Fruit fly (Drosophila melanogaster) whole organism, embryonic: ENCODE measurements around the gene CG42404.

ENCODE experiments used
- Ada2b ChIP-seq: fragments of 200-800 bp; sonication (Bioruptor generic); IDR thresholded peaks from 2 replicates; pipeline ENCODE4 v1.3.6; 2022; ENCODE audit warnings: missing biosample characterization, missing genetic modification characterization
- Awh ChIP-seq: fragments of 200-800 bp; sonication (Bioruptor generic); IDR thresholded peaks from 2 replicates; pipeline ENCODE4, ENCODE4 v1.3.6; 2022; ENCODE audit warnings: missing biosample characterization, missing genetic modification characterization
- Bdp1 ChIP-seq: fragments of 200-800 bp; sonication (Bioruptor generic); optimal IDR thresholded peaks from 3 replicates; lab custom pipeline; 2016; ENCODE audit warnings: missing biosample characterization, missing genetic modification characterization
- BtbVII ChIP-seq: fragments of 200-800 bp; sonication (Bioruptor generic); optimal IDR thresholded peaks from 3 replicates; lab custom pipeline; 2017; ENCODE audit warnings: missing biosample characterization, mild to moderate bottlenecking, missing genetic modification characterization
- C15 ChIP-seq: fragments of 200-800 bp; sonication (Bioruptor generic); IDR thresholded peaks from 3 replicates; pipeline ENCODE4 v1.3.6; 2022; ENCODE audit warnings: missing biosample characterization, missing genetic modification characterization
- CG1024 ChIP-seq: fragments of 200-800 bp; sonication (Bioruptor generic); IDR thresholded peaks from 2 replicates; pipeline ENCODE4 v1.3.6; 2022; ENCODE audit warnings: missing biosample characterization, missing genetic modification characterization
- CG10462 ChIP-seq: fragments of 200-800 bp; sonication (Bioruptor generic); optimal IDR thresholded peaks from 2 replicates; lab custom pipeline; 2016; ENCODE audit warnings: missing biosample characterization, missing genetic modification characterization
- CG13775 ChIP-seq: fragments of 200-800 bp; sonication (Bioruptor generic); optimal IDR thresholded peaks from 3 replicates; lab custom pipeline; 2017; ENCODE audit warnings: missing biosample characterization, mild to moderate bottlenecking, missing genetic modification characterization
- CG14014 ChIP-seq: fragments of 200-800 bp; sonication (Bioruptor generic); IDR thresholded peaks from 2 replicates; pipeline ENCODE4 v1.3.6; 2022; ENCODE audit warnings: missing biosample characterization, missing genetic modification characterization
- CG15514 ChIP-seq: fragments of 200-800 bp; sonication (Bioruptor generic); optimal IDR thresholded peaks from 3 replicates; lab custom pipeline; 2017; ENCODE audit warnings: missing biosample characterization, missing genetic modification characterization, mild to moderate bottlenecking, moderate library complexity, missing genetic modification reagents
- CG17829 ChIP-seq: fragments of 200-800 bp; optimal IDR thresholded peaks from 2 replicates; lab custom pipeline; 2019; ENCODE audit warnings: missing biosample characterization, mild to moderate bottlenecking, missing genetic modification characterization, moderate library complexity
- CG2129 ChIP-seq: fragments of 200-800 bp; sonication (Bioruptor generic); IDR thresholded peaks from 2 replicates; pipeline ENCODE4 v1.3.6; 2022; ENCODE audit warnings: missing biosample characterization, missing genetic modification characterization; ENCODE audit not compliant: partially characterized antibody
- CG2712 ChIP-seq: fragments of 200-800 bp; optimal IDR thresholded peaks from 3 replicates; lab custom pipeline; 2019; ENCODE audit warnings: missing biosample characterization, mild to moderate bottlenecking, missing genetic modification characterization, moderate library complexity
- CG3163 ChIP-seq: fragments of 200-800 bp; sonication (Bioruptor generic); optimal IDR thresholded peaks from 3 replicates; lab custom pipeline; 2016; ENCODE audit warnings: missing biosample characterization, missing genetic modification characterization
- CG42726 ChIP-seq: fragments of 200-800 bp; sonication (Bioruptor generic); IDR thresholded peaks from 2 replicates; pipeline ENCODE4 v1.3.6; 2022; ENCODE audit warnings: missing biosample characterization, missing genetic modification characterization; ENCODE audit not compliant: partially characterized antibody
- CG6791 ChIP-seq: fragments of 200-800 bp; sonication (Bioruptor generic); IDR thresholded peaks from 3 replicates; pipeline ENCODE4 v1.3.6; 2022; ENCODE audit warnings: missing biosample characterization, missing genetic modification characterization; ENCODE audit not compliant: partially characterized antibody
- CG7786 ChIP-seq: fragments of 200-800 bp; sonication (Bioruptor generic); optimal IDR thresholded peaks from 2 replicates; lab custom pipeline; 2016; ENCODE audit warnings: missing biosample characterization, missing genetic modification characterization
- CG8765 ChIP-seq: fragments of 200-800 bp; sonication (Bioruptor generic); IDR thresholded peaks from 2 replicates; pipeline ENCODE4 v1.3.6; 2022; ENCODE audit warnings: missing biosample characterization, missing genetic modification characterization
- CG8924 ChIP-seq: fragments of 200-800 bp; optimal IDR thresholded peaks from 3 replicates; lab custom pipeline; 2019; ENCODE audit warnings: missing biosample characterization, mild to moderate bottlenecking, missing genetic modification characterization, moderate library complexity
- CG9932 ChIP-seq: fragments of 200-800 bp; sonication (Bioruptor generic); IDR thresholded peaks from 2 replicates; pipeline ENCODE4 v1.3.6; 2022; ENCODE audit warnings: missing biosample characterization, missing genetic modification characterization
- CoRest ChIP-seq: fragments of 200-800 bp; sonication (Bioruptor generic); optimal IDR thresholded peaks from 3 replicates; lab custom pipeline; 2018; ENCODE audit warnings: missing biosample characterization, mild to moderate bottlenecking, missing genetic modification characterization, moderate library complexity
- Ets97D ChIP-seq: fragments of 200-800 bp; sonication (Bioruptor generic); optimal IDR thresholded peaks from 3 replicates; lab custom pipeline; 2016; ENCODE audit warnings: missing biosample characterization, missing genetic modification characterization
- HLHmδ ChIP-seq: fragments of 200-800 bp; sonication (Bioruptor generic); optimal IDR thresholded peaks from 2 replicates; lab custom pipeline; 2018; ENCODE audit warnings: missing biosample characterization, mild to moderate bottlenecking, missing genetic modification characterization, moderate library complexity
- Mad ChIP-seq: fragments of 200-800 bp; sonication (Bioruptor generic); optimal IDR thresholded peaks from 2 replicates; lab custom pipeline; 2016; ENCODE audit warnings: missing biosample characterization, missing genetic modification characterization
- Med ChIP-seq: fragments of 200-800 bp; sonication (Bioruptor generic); peaks from one replicate; lab custom pipeline; 2016; ENCODE audit warnings: missing biosample characterization, missing genetic modification characterization, mild to moderate bottlenecking, inconsistent platforms, moderate library complexity
- Spps ChIP-seq: fragments of 200-800 bp; sonication (Bioruptor generic); optimal IDR thresholded peaks from 2 replicates; lab custom pipeline; 2018; ENCODE audit warnings: missing biosample characterization, mild to moderate bottlenecking, missing genetic modification characterization
- Tbp ChIP-seq: fragments of >200 bp; optimal IDR thresholded peaks from 2 replicates; lab custom pipeline; 2018; ENCODE audit warnings: missing biosample characterization, missing genetic modification characterization
- abd-A ChIP-seq: fragments of 200-800 bp; sonication (Bioruptor generic); optimal IDR thresholded peaks from 3 replicates; lab custom pipeline; 2019; ENCODE audit warnings: missing biosample characterization, mild to moderate bottlenecking, missing genetic modification characterization, moderate library complexity
- ac ChIP-seq: fragments of 200-800 bp; sonication (Bioruptor generic); optimal IDR thresholded peaks from 3 replicates; lab custom pipeline; 2017; ENCODE audit warnings: missing biosample characterization, mild to moderate bottlenecking, missing genetic modification characterization
- al ChIP-seq: fragments of 200-800 bp; sonication (Bioruptor generic); IDR thresholded peaks from 2 replicates; pipeline ENCODE4 v1.3.6; 2022; ENCODE audit warnings: missing biosample characterization, missing genetic modification characterization
- ato ChIP-seq: fragments of 200-800 bp; sonication (Bioruptor generic); IDR thresholded peaks from 2 replicates; pipeline ENCODE4 v1.3.6; 2022; ENCODE audit warnings: missing biosample characterization, missing genetic modification characterization; ENCODE audit not compliant: partially characterized antibody
- br ChIP-seq: fragments of >200 bp; optimal IDR thresholded peaks from 2 replicates; lab custom pipeline; 2017
- cato ChIP-seq: fragments of 200-800 bp; sonication (Bioruptor generic); optimal IDR thresholded peaks from 2 replicates; lab custom pipeline; 2016; ENCODE audit warnings: missing biosample characterization, missing genetic modification characterization, borderline replicate concordance
- dan ChIP-seq: fragments of 200-800 bp; sonication (Bioruptor generic); IDR thresholded peaks from 2 replicates; pipeline ENCODE4 v1.3.6; 2022; ENCODE audit warnings: missing biosample characterization, missing genetic modification characterization
- danr ChIP-seq: fragments of 200-800 bp; sonication (Bioruptor generic); IDR thresholded peaks from 2 replicates; pipeline ENCODE4 v1.3.6; 2022; ENCODE audit warnings: missing biosample characterization, missing genetic modification characterization
- dm ChIP-seq: fragments of 200-800 bp; sonication (Bioruptor generic); optimal IDR thresholded peaks from 3 replicates; lab custom pipeline; 2016; ENCODE audit warnings: missing biosample characterization, missing genetic modification characterization
- dmrt99B ChIP-seq: fragments of 200-800 bp; sonication (Bioruptor generic); optimal IDR thresholded peaks from 2 replicates; lab custom pipeline; 2018; ENCODE audit warnings: missing biosample characterization, mild to moderate bottlenecking, missing genetic modification characterization, moderate library complexity
- dpn ChIP-seq, 2 experiments: fragments of 200-800 bp; sonication (Bioruptor generic); optimal IDR thresholded peaks; 3 replicates each; lab custom pipeline; 2016; ENCODE audit warnings: missing biosample characterization in 2 of 2, missing genetic modification characterization in 2 of 2
- fru ChIP-seq: fragments of >200 bp; optimal IDR thresholded peaks from 2 replicates; lab custom pipeline; 2017
- gfzf ChIP-seq: fragments of 200-800 bp; sonication (Bioruptor generic); optimal IDR thresholded peaks from 2 replicates; lab custom pipeline; 2016; ENCODE audit warnings: missing biosample characterization, mild to moderate bottlenecking, missing genetic modification characterization, moderate library complexity
- gro ChIP-seq: fragments of 200-800 bp; sonication (Bioruptor generic); optimal IDR thresholded peaks from 2 replicates; lab custom pipeline; 2016; ENCODE audit warnings: missing biosample characterization, missing genetic modification characterization
- hbn ChIP-seq: fragments of 200-800 bp; sonication (Bioruptor generic); IDR thresholded peaks from 2 replicates; pipeline ENCODE4 v1.3.6; 2022; ENCODE audit warnings: missing biosample characterization, missing genetic modification characterization; ENCODE audit not compliant: partially characterized antibody
- pum ChIP-seq: fragments of 200-800 bp; sonication (Bioruptor generic); optimal IDR thresholded peaks from 2 replicates; lab custom pipeline; 2016; ENCODE audit warnings: missing biosample characterization, missing genetic modification characterization
- sens ChIP-seq: fragments of 200-800 bp; sonication (Bioruptor generic); peaks from one replicate; lab custom pipeline; 2016; ENCODE audit warnings: missing biosample characterization, missing genetic modification characterization
- seq ChIP-seq: fragments of 200-800 bp; sonication (Bioruptor generic); IDR thresholded peaks from 2 replicates; pipeline ENCODE4 v1.3.6; 2022; ENCODE audit warnings: missing biosample characterization, missing genetic modification characterization
- sisA ChIP-seq: fragments of 200-800 bp; sonication (Bioruptor generic); IDR thresholded peaks from 2 replicates; pipeline ENCODE4 v1.3.6; 2022; ENCODE audit warnings: missing biosample characterization, missing genetic modification characterization
- sna ChIP-seq: fragments of 200-800 bp; sonication (Bioruptor generic); IDR thresholded peaks from 2 replicates; pipeline ENCODE4 v1.3.6; 2022; ENCODE audit warnings: missing biosample characterization, missing genetic modification characterization; ENCODE audit not compliant: partially characterized antibody
- tna ChIP-seq: fragments of 200-800 bp; sonication (Bioruptor generic); IDR thresholded peaks from 2 replicates; pipeline ENCODE4 v1.3.6; 2022; ENCODE audit warnings: missing biosample characterization, missing genetic modification characterization; ENCODE audit not compliant: partially characterized antibody
- trem ChIP-seq: fragments of 200-800 bp; optimal IDR thresholded peaks from 3 replicates; lab custom pipeline; 2019; ENCODE audit warnings: missing biosample characterization, mild to moderate bottlenecking, missing genetic modification characterization, moderate library complexity

Gene CG42404

DNA sequence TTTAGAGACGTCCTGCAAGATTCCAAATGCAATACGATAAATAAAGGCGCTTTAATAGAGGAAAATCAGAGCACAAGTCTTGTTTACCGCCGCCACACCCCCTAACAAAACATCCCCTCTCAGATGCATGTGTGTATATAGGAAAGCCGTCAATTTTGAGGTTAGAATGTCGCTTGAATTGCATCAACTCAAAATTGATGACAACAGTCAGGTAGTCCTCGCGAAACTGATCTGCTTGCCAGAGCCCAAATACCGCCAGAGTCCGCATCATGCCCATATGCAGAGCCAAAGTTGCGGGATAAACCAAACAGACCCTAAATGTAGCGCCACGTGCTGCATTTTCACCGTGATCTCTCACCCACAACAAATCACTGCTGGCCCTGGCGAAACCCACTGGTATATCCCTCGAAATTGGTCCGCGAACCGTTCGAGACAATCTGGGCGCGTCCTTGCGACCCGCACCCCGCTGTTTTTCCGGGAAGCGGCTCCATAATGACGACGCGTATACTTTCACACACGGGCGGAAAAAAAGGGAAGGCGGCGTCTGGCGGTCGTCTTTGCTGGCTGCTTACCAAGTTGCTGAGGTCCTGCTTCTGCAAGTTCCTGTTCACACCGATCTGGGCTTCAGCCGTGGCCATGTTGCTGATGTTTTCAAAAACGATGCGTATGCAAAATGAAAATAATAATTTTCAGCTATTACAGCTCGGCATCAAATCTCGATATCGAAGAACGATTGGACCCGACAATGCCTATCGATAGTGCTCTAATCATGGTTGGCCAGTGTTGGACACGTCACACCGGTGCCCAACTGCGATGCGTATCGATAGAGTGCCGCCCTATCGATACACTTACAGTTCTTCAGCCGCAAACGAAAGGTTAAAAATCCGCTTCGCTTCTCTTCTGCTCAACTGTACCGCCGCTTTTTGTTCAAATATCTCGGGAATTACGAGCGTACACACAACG, 13.1 kb downstream of the CG42404 start, which contains the start of the genes eIF2gamma and Set (continued):
- peak; percentile 38; the same call in 1 of the 2 replicates for TF ChIP-seq CG8765 (GFP tag; lab: Robert Waterston, UW)
- TF ChIP-seq CG9932, result peak; percentile 87
- TF ChIP-seq ac (GFP tag; lab: Kevin White, UChicago), result no peak
- TF ChIP-seq Ada2b, result no peak
- TF ChIP-seq CG15514 (GFP tag; lab: Kevin White, UChicago), result peak; percentile 80
- TF ChIP-seq sens (GFP tag; lab: Kevin White, UChicago), result peak; percentile 7
- no peak for TF ChIP-seq br
- peak; percentile 54 for TF ChIP-seq CG17829 (tag; lab: Kevin White, UChicago)
- TF ChIP-seq Spps (tag; lab: Kevin White, UChicago), result no peak
- peak; percentile 97 for TF ChIP-seq hbn
- peak; percentile 99 for TF ChIP-seq ato
- no peak for TF ChIP-seq dmrt99B (tag; lab: Kevin White, UChicago)
- no peak; the same call in 1 of the 2 replicates for TF ChIP-seq CG14014 (GFP tag; lab: Robert Waterston, UW)
- no peak for TF ChIP-seq dan (GFP tag; lab: Robert Waterston, UW)
- peak; percentile 86 for TF ChIP-seq dm (GFP tag; lab: Kevin White, UChicago)
- no peak for TF ChIP-seq danr (GFP tag; lab: Robert Waterston, UW)
- peak; percentile 2 for TF ChIP-seq CG8924 (tag; lab: Kevin White, UChicago)
- TF ChIP-seq C15, result no peak
- TF ChIP-seq CG13775, result peak; percentile 11
- TF ChIP-seq CG3163 (GFP tag; lab: Kevin White, UChicago), result peak; percentile 9
- peak; percentile 98 for TF ChIP-seq tna (GFP tag; lab: Robert Waterston, UW)
- no peak for TF ChIP-seq abd-A (tag; lab: Kevin White, UChicago)
- TF ChIP-seq HLHmδ, result peak; percentile 51
- TF ChIP-seq cato (GFP tag; lab: Kevin White, UChicago), result no peak
- TF ChIP-seq CG42726 (GFP tag; lab: Robert Waterston, UW), result peak; percentile 98
- TF ChIP-seq CG2712 (tag; lab: Kevin White, UChicago), result no peak
- no peak for TF ChIP-seq Bdp1 (GFP tag; lab: Kevin White, UChicago)
- TF ChIP-seq Mad (GFP tag; lab: Kevin White, UChicago), result no peak
- peak; percentile 39; the same call in 1 of the 2 replicates for TF ChIP-seq CG1024
- TF ChIP-seq BtbVII (GFP tag; lab: Kevin White, UChicago), result no peak
- TF ChIP-seq Ets97D (GFP tag; lab: Kevin White, UChicago), result peak; percentile 77
- TF ChIP-seq CG10462 (GFP tag; lab: Kevin White, UChicago), result no peak
- TF ChIP-seq gro, result peak; percentile 60
- TF ChIP-seq CoRest (tag; lab: Kevin White, UChicago), result no peak
- TF ChIP-seq Tbp (GFP tag; lab: Kevin White, UChicago), result peak; percentile 17
- TF ChIP-seq CG6791, result peak; percentile 99
- peak; percentile 22 for TF ChIP-seq gfzf (GFP tag; lab: Kevin White, UChicago)
- peak; percentile 61 for TF ChIP-seq CG7786 (GFP tag; lab: Kevin White, UChicago)
- 0 out of 2 replicates have a peak, but pooled peaks have one; percentile 11 for TF ChIP-seq seq
- TF ChIP-seq sisA, result no peak
- TF ChIP-seq CG2129 (GFP tag; lab: Robert Waterston, UW), result peak; percentile 88
- peak; percentile 88 for TF ChIP-seq sna (GFP tag; lab: Robert Waterston, UW)
- 0 out of 2 replicates have a peak, but pooled peaks have one; percentile 7 for TF ChIP-seq Awh
- peak; percentile 74 for TF ChIP-seq trem (tag; lab: Kevin White, UChicago)
- TF ChIP-seq al (GFP tag; lab: Robert Waterston, UW), result peak; percentile 45
- peak; percentile 90 for TF ChIP-seq Med (GFP tag; lab: Kevin White, UChicago)
- TF ChIP-seq dpn (GFP tag; optimal IDR thresholded peaks at IDR 0.05; lab: Kevin White, UChicago), result peak in 1 of 2 experiments; percentile 66
- TF ChIP-seq fru (lab: Kevin White, UChicago), result no peak
- TF ChIP-seq pum (GFP tag; lab: Kevin White, UChicago), result no peak
